Worm (Caenorhabditis elegans) whole organism, L1 larva: ENCODE measurements around the gene lips-1.

Experiments
- C04F5.9 ChIP-seq: sonication (generic microtip); optimal IDR thresholded peaks from 2 replicates; lab custom pipeline; 2016; ENCODE audit warnings: missing genetic modification characterization, missing compliant biosample characterization
- C34B4.2 ChIP-seq: sonication (generic microtip); optimal IDR thresholded peaks from 2 replicates; lab custom pipeline; 2017; ENCODE audit warnings: mild to moderate bottlenecking, missing genetic modification characterization, missing compliant biosample characterization
- Y116A8C.19 ChIP-seq: sonication (generic microtip); optimal IDR thresholded peaks from 2 replicates; lab custom pipeline; 2016; ENCODE audit warnings: missing compliant biosample characterization, missing genetic modification characterization, borderline replicate concordance
- aly-2 ChIP-seq: fragments of 150-350 bp; optimal IDR thresholded peaks from 2 replicates; lab custom pipeline; 2014; ENCODE audit warnings: missing biosample characterization, missing genetic modification characterization
- ama-1 ChIP-seq: fragments of 150-350 bp; optimal IDR thresholded peaks from 2 replicates; lab custom pipeline; 2014
- blmp-1 ChIP-seq: fragments of 150-350 bp; optimal IDR thresholded peaks from 2 replicates; lab custom pipeline; 2014; ENCODE audit warnings: missing biosample characterization, missing genetic modification characterization
- ceh-63 ChIP-seq: fragments of 200-800 bp; sonication (Bioruptor generic); optimal IDR thresholded peaks from 2 replicates; lab custom pipeline; 2018; ENCODE audit warnings: mild to moderate bottlenecking, missing genetic modification characterization, missing compliant biosample characterization
- ceh-82 ChIP-seq, 3 experiments: fragments of 150-350 bp in 1 of 3; sonication (generic microtip) in 2 of 3; optimal IDR thresholded peaks; 2 replicates each; lab custom pipeline; 2014 to 2017; ENCODE audit warnings: missing biosample characterization in 3 of 3, missing genetic modification characterization in 3 of 3
- ceh-88 ChIP-seq: fragments of 200-800 bp; sonication (Bioruptor generic); IDR thresholded peaks from 2 replicates; pipeline ENCODE4 v1.3.6; 2022; ENCODE audit warnings: missing genetic modification characterization, missing compliant biosample characterization
- ceh-90 ChIP-seq: sonication (generic microtip); optimal IDR thresholded peaks from 2 replicates; lab custom pipeline; 2016; ENCODE audit warnings: missing genetic modification characterization, missing compliant biosample characterization
- ces-1 ChIP-seq: fragments of 150-350 bp; optimal IDR thresholded peaks from 2 replicates; lab custom pipeline; 2014; ENCODE audit warnings: missing biosample characterization, missing genetic modification reagents, missing genetic modification characterization
- efl-1 ChIP-seq, 4 experiments: fragments of 150-350 bp; optimal IDR thresholded peaks in 3 of 4; peaks in 1 of 4; 1 replicate in 1 of 4; 2 replicates in 3 of 4; lab custom pipeline; 2014; ENCODE audit warnings: missing biosample characterization in 2 of 4, missing genetic modification characterization in 2 of 4, missing genetic modification reagents in 2 of 4
- efl-3 ChIP-seq: fragments of 200-800 bp; sonication (Bioruptor generic); optimal IDR thresholded peaks from 2 replicates; lab custom pipeline; 2018; ENCODE audit warnings: mild to moderate bottlenecking, missing genetic modification characterization, missing compliant biosample characterization
- egl-27 ChIP-seq, 2 experiments: fragments of 150-350 bp in 1 of 2; sonication (generic microtip); optimal IDR thresholded peaks; 3 replicates each; lab custom pipeline; 2017 to 2018; ENCODE audit warnings: missing biosample characterization in 2 of 2, missing genetic modification characterization in 2 of 2, missing genetic modification reagents in 2 of 2
- elt-3 ChIP-seq, 6 experiments: fragments of 150-350 bp in 1 of 6; sonication (generic microtip); optimal IDR thresholded peaks; 2 replicates each; lab custom pipeline; 2017 to 2018; ENCODE audit warnings: missing biosample characterization in 6 of 6, missing genetic modification characterization in 6 of 6, inconsistent platforms in 1 of 6
- ets-5 ChIP-seq: fragments of 200-800 bp; sonication (Bioruptor generic); IDR thresholded peaks from 2 replicates; pipeline ENCODE4 v1.3.6; 2022; ENCODE audit warnings: missing genetic modification characterization, missing compliant biosample characterization
- fkh-10 ChIP-seq: sonication (generic microtip); optimal IDR thresholded peaks from 2 replicates; lab custom pipeline; 2017; ENCODE audit warnings: missing biosample characterization, missing genetic modification reagents, missing genetic modification characterization
- fkh-4 ChIP-seq: sonication (generic microtip); optimal IDR thresholded peaks from 2 replicates; lab custom pipeline; 2016; ENCODE audit warnings: missing compliant biosample characterization, missing genetic modification characterization, borderline replicate concordance
- fkh-8 ChIP-seq: sonication (generic microtip); optimal IDR thresholded peaks from 2 replicates; lab custom pipeline; 2016; ENCODE audit warnings: mild to moderate bottlenecking, missing genetic modification characterization, missing compliant biosample characterization
- fos-1 ChIP-seq: fragments of 150-350 bp; optimal IDR thresholded peaks from 2 replicates; lab custom pipeline; 2014; ENCODE audit warnings: missing biosample characterization, missing genetic modification characterization
- grh-1 ChIP-seq: fragments of 200-800 bp; sonication (Bioruptor generic); IDR thresholded peaks from 2 replicates; pipeline ENCODE4 v1.3.6; 2022; ENCODE audit warnings: missing genetic modification reagents, missing genetic modification characterization, missing compliant biosample characterization
- hpl-2 ChIP-seq: fragments of 150-350 bp; optimal IDR thresholded peaks from 2 replicates; lab custom pipeline; 2014; ENCODE audit warnings: missing biosample characterization, missing genetic modification reagents, missing genetic modification characterization
- isw-1 ChIP-seq: fragments of 200-800 bp; sonication (Bioruptor generic); IDR thresholded peaks from 2 replicates; pipeline ENCODE4 v1.3.6; 2022; ENCODE audit warnings: missing genetic modification characterization, missing compliant biosample characterization
- jun-1 ChIP-seq: fragments of 150-350 bp; optimal IDR thresholded peaks from 2 replicates; lab custom pipeline; 2014; ENCODE audit warnings: missing biosample characterization, missing genetic modification reagents, missing genetic modification characterization
- lin-35 ChIP-seq, 2 experiments: fragments of 150-350 bp; optimal IDR thresholded peaks; 2 replicates each; lab custom pipeline; 2014; ENCODE audit warnings: missing biosample characterization in 2 of 2, missing genetic modification characterization in 2 of 2, missing genetic modification reagents in 2 of 2
- lin-39 ChIP-seq: fragments of 150-350 bp; optimal IDR thresholded peaks from 2 replicates; lab custom pipeline; 2014; ENCODE audit warnings: missing biosample characterization, missing genetic modification reagents, missing genetic modification characterization
- lir-3 ChIP-seq: sonication (generic microtip); optimal IDR thresholded peaks from 2 replicates; lab custom pipeline; 2016; ENCODE audit warnings: mild to moderate bottlenecking, missing genetic modification characterization, moderate library complexity, missing compliant biosample characterization; ENCODE audit not compliant: poor library complexity
- lsy-2 ChIP-seq, 2 experiments: fragments of 150-350 bp; optimal IDR thresholded peaks; 2 replicates each; lab custom pipeline; 2014; ENCODE audit warnings: missing biosample characterization in 2 of 2, missing genetic modification characterization in 2 of 2
- mdl-1 ChIP-seq, 2 experiments: fragments of 150-350 bp; optimal IDR thresholded peaks; 2 replicates each; lab custom pipeline; 2014 to 2017; ENCODE audit warnings: missing biosample characterization in 2 of 2, missing genetic modification characterization in 2 of 2, inconsistent platforms in 1 of 2
- mef-2 ChIP-seq: fragments of 150-350 bp; optimal IDR thresholded peaks from 2 replicates; lab custom pipeline; 2014; ENCODE audit warnings: missing biosample characterization, missing genetic modification characterization
- mep-1 ChIP-seq: fragments of 150-350 bp; optimal IDR thresholded peaks from 2 replicates; lab custom pipeline; 2014; ENCODE audit warnings: missing biosample characterization, missing genetic modification characterization
- nhr-19 ChIP-seq: fragments of 200-800 bp; sonication (Bioruptor generic); conservative IDR thresholded peaks from 2 replicates; pipeline ENCODE4 v1.3.6; 2022; ENCODE audit warnings: missing genetic modification characterization, missing compliant biosample characterization
- nhr-237 ChIP-seq: fragments of 150-350 bp; optimal IDR thresholded peaks from 2 replicates; lab custom pipeline; 2014; ENCODE audit warnings: missing biosample characterization, missing genetic modification characterization
- nhr-47 ChIP-seq: sonication (generic microtip); optimal IDR thresholded peaks from 2 replicates; lab custom pipeline; 2016; ENCODE audit warnings: mild to moderate bottlenecking, missing genetic modification characterization, moderate library complexity, missing compliant biosample characterization
- nhr-71 ChIP-seq: sonication (generic microtip); optimal IDR thresholded peaks from 2 replicates; lab custom pipeline; 2016; ENCODE audit warnings: mild to moderate bottlenecking, missing genetic modification characterization, moderate library complexity, missing compliant biosample characterization
- nhr-76 ChIP-seq: sonication (generic microtip); optimal IDR thresholded peaks from 2 replicates; lab custom pipeline; 2017; ENCODE audit warnings: missing biosample characterization, missing genetic modification characterization
- nhr-85 ChIP-seq: sonication (generic microtip); peaks from one replicate; lab custom pipeline; 2016; ENCODE audit warnings: missing genetic modification characterization, inconsistent platforms, missing compliant biosample characterization
- pax-3 ChIP-seq: fragments of 200-800 bp; sonication (Bioruptor generic); optimal IDR thresholded peaks from 2 replicates; lab custom pipeline; 2018; ENCODE audit warnings: mild to moderate bottlenecking, missing genetic modification characterization, moderate library complexity, missing compliant biosample characterization
- rnt-1 ChIP-seq: sonication (generic microtip); optimal IDR thresholded peaks from 2 replicates; lab custom pipeline; 2016; ENCODE audit warnings: mild to moderate bottlenecking, missing genetic modification characterization, moderate library complexity, missing compliant biosample characterization
- sox-4 ChIP-seq: sonication (generic microtip); optimal IDR thresholded peaks from 2 replicates; lab custom pipeline; 2016; ENCODE audit warnings: missing genetic modification characterization, missing compliant biosample characterization
- sup-37 ChIP-seq: fragments of 200-800 bp; sonication (Bioruptor generic); optimal IDR thresholded peaks from 2 replicates; lab custom pipeline; 2018; ENCODE audit warnings: mild to moderate bottlenecking, missing genetic modification characterization, missing compliant biosample characterization
- swsn-7 ChIP-seq: sonication (generic microtip); optimal IDR thresholded peaks from 2 replicates; lab custom pipeline; 2016; ENCODE audit warnings: missing genetic modification characterization, missing compliant biosample characterization
- tbx-2 ChIP-seq: sonication (generic microtip); optimal IDR thresholded peaks from 2 replicates; lab custom pipeline; 2016; ENCODE audit warnings: missing genetic modification characterization, missing compliant biosample characterization
- unc-130 ChIP-seq: fragments of 150-350 bp; optimal IDR thresholded peaks from 2 replicates; lab custom pipeline; 2017; ENCODE audit warnings: missing biosample characterization, missing genetic modification characterization, inconsistent platforms
- unc-86 ChIP-seq: sonication (generic microtip); optimal IDR thresholded peaks from 2 replicates; lab custom pipeline; 2016; ENCODE audit warnings: missing genetic modification characterization, missing compliant biosample characterization
- unc-98 ChIP-seq: fragments of 200-800 bp; sonication (Bioruptor generic); IDR thresholded peaks from 2 replicates; pipeline ENCODE4 v1.3.6; 2022; ENCODE audit warnings: missing genetic modification characterization, missing compliant biosample characterization
- vab-15 ChIP-seq: sonication (generic microtip); optimal IDR thresholded peaks from 2 replicates; lab custom pipeline; 2017; ENCODE audit warnings: missing genotype, mild to moderate bottlenecking, missing genetic modification characterization, missing compliant biosample characterization
- xbp-1 ChIP-seq: sonication (generic microtip); optimal IDR thresholded peaks from 2 replicates; lab custom pipeline; 2016; ENCODE audit warnings: missing genetic modification characterization, missing compliant biosample characterization
- zag-1 ChIP-seq: fragments of 150-350 bp; optimal IDR thresholded peaks from 2 replicates; lab custom pipeline; 2014; ENCODE audit warnings: missing biosample characterization, missing genetic modification characterization

lips-1 gene

ce11 chrX:12452143-12452570, 40.4 kb upstream of the lips-1 start (continued):
- TF ChIP-seq efl-1 (optimal IDR thresholded peaks at IDR 0.05; lab: Kevin White, UChicago) (no peak), efl-1 (GFP tag; optimal IDR thresholded peaks at IDR 0.05 in 1 of 2; lab: Kevin White, UChicago) (no peak), efl-3 (no peak), ceh-63 (GFP tag; lab: Kevin White, UChicago) (no peak), egl-27 (tag; optimal IDR thresholded peaks at IDR 0.05; lab: Kevin White, UChicago) (no peak), unc-86 (peak; percentile 26), nhr-19 (GFP tag; lab: Robert Waterston, UW) (peak; percentile 24; the same call in 1 of the 2 replicates), swsn-7 (tag; lab: Kevin White, UChicago) (peak; percentile 60), fos-1 (tag; lab: Kevin White, UChicago) (no peak), nhr-237 (no peak), nhr-71 (tag; lab: Kevin White, UChicago) (peak; percentile 60), hpl-2 (GFP tag; lab: Kevin White, UChicago) (no peak), mep-1 (tag; lab: Kevin White, UChicago) (peak; percentile 50), blmp-1 (tag; lab: Kevin White, UChicago) (peak; percentile 79), fkh-10 (GFP tag; lab: Kevin White, UChicago) (peak; percentile 64)

DNA sequence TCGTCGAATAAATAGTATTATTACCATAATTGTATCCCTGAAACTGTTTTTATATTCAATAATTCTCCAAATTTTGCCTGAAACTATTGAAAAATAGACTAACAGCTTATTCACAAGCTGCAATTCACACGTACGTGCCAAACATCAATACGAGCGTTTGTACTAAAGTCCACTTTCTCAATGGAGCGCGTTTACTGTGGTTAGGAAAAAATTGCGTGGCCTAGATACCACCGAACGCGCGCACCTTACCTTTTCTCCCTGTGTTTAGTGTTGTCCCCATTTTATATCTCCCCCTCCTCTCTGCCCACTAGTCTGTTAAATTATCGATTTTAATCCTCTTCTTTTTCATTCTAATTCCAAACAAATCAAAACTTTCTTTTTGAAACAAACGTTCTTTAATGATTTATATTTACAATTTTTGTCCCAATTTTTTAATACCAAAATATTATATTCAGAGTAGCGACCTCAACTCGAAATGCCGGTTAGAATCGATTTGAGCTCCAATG, 38.2 kb upstream of the lips-1 start, which contains the start of the genes T18D3.9 and T18D3.1:
Gene T18D3.9, minus strand, starts transcription at position 168 of the 506 bp plus-strand sequence.
Gene T18D3.1, plus strand, starts transcription at position 456 of the 506 bp plus-strand sequence.
- no peak for TF ChIP-seq mef-2 (tag; lab: Kevin White, UChicago)
- TF ChIP-seq Y116A8C.19 (tag; lab: Kevin White, UChicago), result no peak
- peak; percentile 23 for TF ChIP-seq tbx-2 (tag; lab: Kevin White, UChicago)
- TF ChIP-seq nhr-76 (tag; lab: Kevin White, UChicago), result no peak
- TF ChIP-seq zag-1 (tag; lab: Kevin White, UChicago), result no peak
- TF ChIP-seq lir-3 (tag; lab: Kevin White, UChicago), result peak; percentile 1
- peak in 1 of 2 experiments; percentile 20 for TF ChIP-seq mdl-1 (tag; optimal IDR thresholded peaks at IDR 0.05; lab: Kevin White, UChicago)
- no peak for TF ChIP-seq aly-2
- TF ChIP-seq ama-1, result no peak
- peak; percentile 37 for TF ChIP-seq nhr-71 (tag; lab: Kevin White, UChicago)
- TF ChIP-seq elt-3 (tag; optimal IDR thresholded peaks at IDR 0.05; lab: Kevin White, UChicago), result peak in 2 of 6 experiments; percentile 52
- no peak for TF ChIP-seq sup-37 (GFP tag; lab: Kevin White, UChicago)
- TF ChIP-seq C04F5.9, result no peak
- peak; percentile 21 to 45 for TF ChIP-seq lin-35 (GFP tag; optimal IDR thresholded peaks at IDR 0.05; lab: Kevin White, UChicago)
- no peak for TF ChIP-seq nhr-85 (tag; lab: Kevin White, UChicago)
- no peak for TF ChIP-seq ceh-82 (tag; optimal IDR thresholded peaks at IDR 0.05; lab: Kevin White, UChicago)
- no peak for TF ChIP-seq ets-5
- TF ChIP-seq ceh-90 (tag; lab: Kevin White, UChicago), result no peak
- TF ChIP-seq egl-27 (tag; optimal IDR thresholded peaks at IDR 0.05; lab: Kevin White, UChicago), result no peak
- TF ChIP-seq grh-1 (GFP tag; lab: Robert Waterston, UW), result no peak
- peak; percentile 44 for TF ChIP-seq nhr-47 (tag; lab: Kevin White, UChicago)
- no peak for TF ChIP-seq unc-98 (GFP tag; lab: Robert Waterston, UW)
- no peak for TF ChIP-seq sox-4 (tag; lab: Kevin White, UChicago)
- TF ChIP-seq unc-130 (tag; lab: Kevin White, UChicago), result peak; percentile 12
- TF ChIP-seq unc-86, result no peak
- TF ChIP-seq blmp-1 (tag; lab: Kevin White, UChicago), result peak; percentile 68
- peak; percentile 17 for TF ChIP-seq xbp-1 (tag; lab: Kevin White, UChicago)
- no peak for TF ChIP-seq nhr-237
- TF ChIP-seq fkh-4 (tag; lab: Kevin White, UChicago), result no peak
- TF ChIP-seq fkh-8 (tag; lab: Kevin White, UChicago), result peak; percentile 63
- peak; percentile 9 to 25 for TF ChIP-seq efl-1 (optimal IDR thresholded peaks at IDR 0.05; lab: Kevin White, UChicago)
- TF ChIP-seq efl-1 (GFP tag; optimal IDR thresholded peaks at IDR 0.05 in 1 of 2; lab: Kevin White, UChicago), result peak in 1 of 2 experiments; percentile 65
- no peak for TF ChIP-seq jun-1 (tag; lab: Kevin White, UChicago)
- TF ChIP-seq vab-15 (tag; lab: Kevin White, UChicago), result no peak
- no peak for TF ChIP-seq ces-1
- TF ChIP-seq pax-3 (tag; lab: Kevin White, UChicago), result no peak
- no peak for TF ChIP-seq C34B4.2
- no peak for TF ChIP-seq ceh-88
- no peak for TF ChIP-seq nhr-19 (GFP tag; lab: Robert Waterston, UW)
- TF ChIP-seq lsy-2 (tag; optimal IDR thresholded peaks at IDR 0.05; lab: Kevin White, UChicago), result peak; percentile 22 to 45
- no peak for TF ChIP-seq lin-39 (tag; lab: Kevin White, UChicago)
- no peak for TF ChIP-seq fos-1 (tag; lab: Kevin White, UChicago)
- TF ChIP-seq isw-1 (GFP tag; lab: Robert Waterston, UW), result no peak
- no peak for TF ChIP-seq rnt-1
